Worm (Caenorhabditis elegans) whole organism, young adult: Measurements from ENCODE around the gene ints-11.

Source experiments
- B0019.2 ChIP-seq: fragments of 200-800 bp; sonication (Bioruptor generic); conservative IDR thresholded peaks from 2 replicates; pipeline ENCODE4 v1.3.6; 2022; ENCODE audit warnings: missing genetic modification reagents, missing genetic modification characterization, missing compliant biosample characterization
- C17E4.6 ChIP-seq: fragments of 200-800 bp; sonication (Bioruptor generic); IDR thresholded peaks from 2 replicates; pipeline ENCODE4 v1.3.6; 2022; ENCODE audit warnings: missing genetic modification reagents, missing genetic modification characterization, missing compliant biosample characterization
- D2030.7 ChIP-seq: fragments of 200-800 bp; sonication (Bioruptor generic); IDR thresholded peaks from 2 replicates; pipeline ENCODE4 v1.3.6; 2022; ENCODE audit warnings: missing genetic modification reagents, missing genetic modification characterization, missing compliant biosample characterization
- F22D6.2 ChIP-seq: sonication (generic microtip); optimal IDR thresholded peaks from 2 replicates; lab custom pipeline; 2016; ENCODE audit warnings: mild to moderate bottlenecking, missing genetic modification characterization, missing compliant biosample characterization
- F23B12.7 ChIP-seq: sonication (generic microtip); optimal IDR thresholded peaks from 2 replicates; lab custom pipeline; 2017; ENCODE audit warnings: missing genetic modification characterization, mild to moderate bottlenecking, missing compliant biosample characterization, antibody characterized with exemption, moderate library complexity; ENCODE audit not compliant: insufficient read depth
- F33H1.4 ChIP-seq: fragments of 200-800 bp; sonication (Bioruptor generic); IDR thresholded peaks from 2 replicates; pipeline ENCODE4 v1.3.6; 2022; ENCODE audit warnings: missing genetic modification reagents, missing genetic modification characterization, missing compliant biosample characterization
- F57A8.1 ChIP-seq: fragments of 200-800 bp; sonication (Bioruptor generic); optimal IDR thresholded peaks from 2 replicates; lab custom pipeline; 2018; ENCODE audit warnings: mild to moderate bottlenecking, missing genetic modification characterization, moderate library complexity, missing compliant biosample characterization
- K11D2.4 ChIP-seq: fragments of 200-800 bp; sonication (Bioruptor generic); IDR thresholded peaks from 2 replicates; pipeline ENCODE4 v1.3.6; 2022; ENCODE audit warnings: missing genetic modification reagents, missing genetic modification characterization, missing compliant biosample characterization
- Y53F4B.3 ChIP-seq: fragments of 200-800 bp; sonication (Bioruptor generic); IDR thresholded peaks from 2 replicates; pipeline ENCODE4 v1.3.6; 2022; ENCODE audit warnings: missing genetic modification reagents, missing genetic modification characterization, missing compliant biosample characterization
- Y56A3A.18 ChIP-seq: fragments of 200-800 bp; sonication (Bioruptor generic); IDR thresholded peaks from 2 replicates; pipeline ENCODE4 v1.3.6; 2022; ENCODE audit warnings: missing genetic modification reagents, missing genetic modification characterization, missing compliant biosample characterization
- Y79H2A.3 ChIP-seq: fragments of 200-800 bp; sonication (Bioruptor generic); conservative IDR thresholded peaks from 2 replicates; pipeline ENCODE4 v1.3.6; 2022; ENCODE audit warnings: missing genetic modification reagents, missing genetic modification characterization, missing compliant biosample characterization
- ZK185.1 ChIP-seq: sonication (generic microtip); optimal IDR thresholded peaks from 2 replicates; lab custom pipeline; 2016; ENCODE audit warnings: mild to moderate bottlenecking, missing genetic modification characterization, missing compliant biosample characterization; ENCODE audit not compliant: poor library complexity, severe bottlenecking
- akir-1 ChIP-seq: fragments of 200-800 bp; sonication (Bioruptor generic); optimal IDR thresholded peaks from 2 replicates; lab custom pipeline; 2018; ENCODE audit warnings: mild to moderate bottlenecking, missing genetic modification characterization, moderate library complexity, missing compliant biosample characterization
- aptf-2 ChIP-seq: fragments of 200-800 bp; sonication (Bioruptor generic); conservative IDR thresholded peaks from 2 replicates; pipeline ENCODE4 v1.3.6; 2022; ENCODE audit warnings: missing genetic modification reagents, missing genetic modification characterization, missing compliant biosample characterization
- athp-1 ChIP-seq: sonication (generic microtip); optimal IDR thresholded peaks from 2 replicates; lab custom pipeline; 2017; ENCODE audit warnings: mild to moderate bottlenecking, missing genetic modification characterization, missing compliant biosample characterization
- attf-3 ChIP-seq: fragments of 200-800 bp; sonication (Bioruptor generic); conservative IDR thresholded peaks from 2 replicates; pipeline ENCODE4 v1.3.6; 2022; ENCODE audit warnings: missing genetic modification reagents, missing genetic modification characterization, missing compliant biosample characterization
- attf-5 ChIP-seq: fragments of 200-800 bp; sonication (Bioruptor generic); optimal IDR thresholded peaks from 2 replicates; lab custom pipeline; 2018; ENCODE audit warnings: mild to moderate bottlenecking, missing genetic modification characterization, missing compliant biosample characterization
- attf-6 ChIP-seq: fragments of 200-800 bp; sonication (Bioruptor generic); IDR thresholded peaks from 2 replicates; pipeline ENCODE4 v1.3.6; 2022; ENCODE audit warnings: missing genetic modification reagents, missing genetic modification characterization, missing compliant biosample characterization
- ccch-3 ChIP-seq: fragments of 200-800 bp; sonication (Bioruptor generic); optimal IDR thresholded peaks from 2 replicates; lab custom pipeline; 2018; ENCODE audit warnings: mild to moderate bottlenecking, missing genetic modification characterization, missing compliant biosample characterization
- cebp-1 ChIP-seq, 2 experiments: fragments of 200-800 bp in 1 of 2; sonication (Bioruptor generic) in 1 of 2; sonication (generic microtip) in 1 of 2; IDR thresholded peaks in 1 of 2; optimal IDR thresholded peaks in 1 of 2; 2 replicates each; pipeline versions ENCODE4 v1.3.6 to Lab custom; 2017 to 2022; ENCODE audit warnings: missing compliant biosample characterization in 2 of 2, missing genetic modification characterization in 2 of 2, mild to moderate bottlenecking in 1 of 2, missing genetic modification reagents in 1 of 2, moderate library complexity in 1 of 2
- cebp-2 ChIP-seq: fragments of 200-800 bp; sonication (Bioruptor generic); IDR thresholded peaks from 2 replicates; pipeline ENCODE4 v1.3.6; 2022; ENCODE audit warnings: missing genetic modification characterization, missing compliant biosample characterization
- chd-7 ChIP-seq: sonication (generic microtip); optimal IDR thresholded peaks from 2 replicates; lab custom pipeline; 2016; ENCODE audit warnings: mild to moderate bottlenecking, missing genetic modification characterization, moderate library complexity, missing compliant biosample characterization
- dpl-1 ChIP-seq: fragments of 150-350 bp; optimal IDR thresholded peaks from 2 replicates; lab custom pipeline; 2014; ENCODE audit warnings: missing biosample characterization, missing genetic modification reagents, missing genetic modification characterization
- egl-44 ChIP-seq: fragments of 200-800 bp; sonication (Bioruptor generic); IDR thresholded peaks from 2 replicates; pipeline ENCODE4 v1.3.6; 2022; ENCODE audit warnings: missing genetic modification reagents, missing genetic modification characterization, missing compliant biosample characterization
- egrh-3 ChIP-seq: fragments of 200-800 bp; sonication (Bioruptor generic); IDR thresholded peaks from 2 replicates; pipeline ENCODE4 v1.3.6; 2022; ENCODE audit warnings: missing genetic modification reagents, missing genetic modification characterization, missing compliant biosample characterization
- gei-17 ChIP-seq: fragments of 200-800 bp; sonication (Bioruptor generic); optimal IDR thresholded peaks from 2 replicates; lab custom pipeline; 2018; ENCODE audit warnings: mild to moderate bottlenecking, missing genetic modification characterization, missing compliant biosample characterization
- hlh-12 ChIP-seq: sonication (generic microtip); optimal IDR thresholded peaks from 2 replicates; lab custom pipeline; 2016; ENCODE audit warnings: missing genetic modification characterization, missing compliant biosample characterization
- hsf-1 ChIP-seq: fragments of 200-800 bp; sonication (Bioruptor generic); IDR thresholded peaks from 2 replicates; pipeline ENCODE4 v1.3.6; 2022; ENCODE audit warnings: missing genetic modification reagents, missing genetic modification characterization, missing compliant biosample characterization
- lin-26 ChIP-seq: fragments of 200-800 bp; sonication (Bioruptor generic); IDR thresholded peaks from 2 replicates; pipeline ENCODE4 v1.3.6; 2022; ENCODE audit warnings: missing genetic modification reagents, missing genetic modification characterization, missing compliant biosample characterization
- lsy-27 ChIP-seq: sonication (generic microtip); optimal IDR thresholded peaks from 2 replicates; lab custom pipeline; 2017; ENCODE audit warnings: missing genetic modification characterization, mild to moderate bottlenecking, missing compliant biosample characterization, antibody characterized with exemption, missing genotype, borderline replicate concordance; ENCODE audit not compliant: insufficient read depth
- madf-10 ChIP-seq: sonication (generic microtip); optimal IDR thresholded peaks from 2 replicates; lab custom pipeline; 2016; ENCODE audit warnings: mild to moderate bottlenecking, missing genetic modification characterization, missing compliant biosample characterization
- nhr-179 ChIP-seq: sonication (generic microtip); optimal IDR thresholded peaks from 2 replicates; lab custom pipeline; 2016; ENCODE audit warnings: mild to moderate bottlenecking, missing genetic modification characterization, missing compliant biosample characterization
- nhr-80 ChIP-seq: sonication (generic microtip); optimal IDR thresholded peaks from 2 replicates; lab custom pipeline; 2016; ENCODE audit warnings: missing genetic modification characterization, missing compliant biosample characterization
- sdz-38 ChIP-seq: sonication (generic microtip); optimal IDR thresholded peaks from 2 replicates; lab custom pipeline; 2016; ENCODE audit warnings: missing genotype, missing genetic modification characterization, missing compliant biosample characterization
- snpc-1.3 ChIP-seq: sonication (generic microtip); optimal IDR thresholded peaks from 2 replicates; lab custom pipeline; 2017; ENCODE audit warnings: missing genetic modification characterization, mild to moderate bottlenecking, missing compliant biosample characterization, antibody characterized with exemption, moderate library complexity, missing genotype, missing genetic modification reagents; ENCODE audit not compliant: insufficient read depth
- sptf-2 ChIP-seq: fragments of 200-800 bp; sonication (Bioruptor generic); optimal IDR thresholded peaks from 2 replicates; lab custom pipeline; 2018; ENCODE audit warnings: mild to moderate bottlenecking, missing genetic modification characterization, missing compliant biosample characterization
- tbx-9 ChIP-seq: sonication (generic microtip); optimal IDR thresholded peaks from 2 replicates; lab custom pipeline; 2016; ENCODE audit warnings: borderline replicate concordance, missing genetic modification characterization, inconsistent platforms, missing compliant biosample characterization
- tlf-1 ChIP-seq: fragments of 200-800 bp; sonication (Bioruptor generic); optimal IDR thresholded peaks from 2 replicates; lab custom pipeline; 2018; ENCODE audit warnings: mild to moderate bottlenecking, missing genetic modification characterization, missing compliant biosample characterization
- ztf-18 ChIP-seq: sonication (generic microtip); optimal IDR thresholded peaks from 2 replicates; lab custom pipeline; 2016; ENCODE audit warnings: missing genotype, mild to moderate bottlenecking, missing genetic modification characterization, missing compliant biosample characterization
- ztf-22 ChIP-seq: fragments of 200-800 bp; sonication (Bioruptor generic); optimal IDR thresholded peaks from 2 replicates; lab custom pipeline; 2018; ENCODE audit warnings: mild to moderate bottlenecking, missing genetic modification characterization, moderate library complexity, missing compliant biosample characterization
- ztf-28 ChIP-seq: fragments of 200-800 bp; sonication (Bioruptor generic); IDR thresholded peaks from 2 replicates; pipeline ENCODE4 v1.3.6; 2022; ENCODE audit warnings: missing genetic modification reagents, missing genetic modification characterization, missing compliant biosample characterization
- ztf-3 ChIP-seq: fragments of 200-800 bp; sonication (Bioruptor generic); optimal IDR thresholded peaks from 2 replicates; lab custom pipeline; 2018; ENCODE audit warnings: mild to moderate bottlenecking, missing genetic modification characterization, missing compliant biosample characterization

ints-11 gene

ce11 chrII:8156845-8157373 is 13.6 kb upstream of the ints-11 start, which contains the start of the genes tub-1 and tmem-138 (continued):
- TF ChIP-seq egl-44 = no peak
- no peak for TF ChIP-seq ccch-3
- no peak for TF ChIP-seq attf-3 (GFP tag; lab: Robert Waterston, UW)
- no peak for TF ChIP-seq hlh-12 (tag; lab: Kevin White, UChicago)
- TF ChIP-seq cebp-1 (GFP tag; IDR thresholded peaks at IDR 0.05; lab: Robert Waterston, UW) = no peak
- TF ChIP-seq cebp-1 (tag; optimal IDR thresholded peaks at IDR 0.05; lab: Kevin White, UChicago) = no peak
- TF ChIP-seq akir-1 (GFP tag; lab: Kevin White, UChicago) = no peak

DNA sequence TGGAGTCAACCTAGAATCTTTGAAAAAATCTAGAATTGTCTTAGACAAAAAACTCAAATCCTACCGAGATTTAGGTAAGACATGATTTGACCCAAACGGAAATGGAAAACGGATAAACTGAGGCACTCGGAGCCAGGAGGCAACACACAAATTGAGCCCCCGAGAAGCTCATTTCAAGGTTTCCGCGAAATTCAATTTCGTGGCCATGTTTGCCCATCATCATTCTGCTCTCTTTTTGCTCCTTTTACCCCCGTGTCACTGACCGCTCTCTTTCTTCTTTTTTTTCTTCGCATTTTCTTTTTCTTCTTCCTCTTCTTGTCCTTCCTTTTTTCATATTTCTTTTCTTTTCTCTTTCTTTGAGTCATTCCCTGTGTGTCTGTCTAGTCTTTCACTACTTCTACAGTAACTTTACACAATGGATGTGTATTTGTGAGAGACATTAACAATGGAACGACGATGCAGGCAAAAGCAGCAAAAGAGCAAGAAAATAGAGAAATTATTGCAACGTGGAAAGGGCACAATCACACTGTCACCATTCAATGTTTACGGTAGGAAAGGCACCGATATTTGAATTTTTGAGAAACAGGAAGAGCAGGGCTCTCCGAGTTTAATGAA is 9.5 kb upstream of the ints-11 start:
- TF ChIP-seq hsf-1 (GFP tag; lab: Robert Waterston, UW) (no peak), tbx-9 (tag; lab: Kevin White, UChicago) (no peak), ztf-28 (GFP tag; lab: Robert Waterston, UW) (no peak), Y56A3A.18 (GFP tag; lab: Robert Waterston, UW) (no peak), attf-5 (GFP tag; lab: Kevin White, UChicago) (no peak), C17E4.6 (no peak), ztf-22 (GFP tag; lab: Kevin White, UChicago) (no peak), ztf-18 (tag; lab: Kevin White, UChicago) (no peak), athp-1 (tag; lab: Kevin White, UChicago) (no peak), Y53F4B.3 (GFP tag; lab: Robert Waterston, UW) (no peak), lsy-27 (tag; lab: Kevin White, UChicago) (no peak), egrh-3 (GFP tag; lab: Robert Waterston, UW) (no peak), Y79H2A.3 (GFP tag; lab: Robert Waterston, UW) (no peak), dpl-1 (no peak), snpc-1.3 (tag; lab: Kevin White, UChicago) (no peak)
- TF ChIP-seq, all 124 proteins: peak for 0

DNA sequence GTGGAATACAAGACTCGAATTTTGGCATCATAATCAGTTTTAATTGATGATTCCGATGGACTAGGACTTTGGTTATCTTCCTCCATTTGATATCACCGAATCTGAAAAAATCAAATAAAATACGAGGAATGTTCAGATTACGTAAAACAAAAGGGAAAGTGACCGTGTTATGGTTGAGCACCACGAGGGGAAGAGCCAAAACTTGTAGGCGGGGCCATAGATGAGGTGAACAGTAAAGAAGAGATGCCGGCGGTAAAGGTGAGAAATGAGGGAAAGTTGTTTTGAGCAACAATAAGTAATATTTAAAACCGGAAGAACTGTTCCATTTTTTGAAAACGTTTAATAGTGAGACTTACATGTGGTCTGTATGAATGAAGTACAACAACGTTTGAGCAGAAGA is 6.7 kb upstream of the ints-11 start, which contains the start of gene F10B5.3:
Gene F10B5.3 (minus strand): TSS at position 101 of the 400 bp plus-strand sequence.
- TF ChIP-seq ztf-3 (GFP tag; lab: Kevin White, UChicago) (no peak), Y53F4B.3 (GFP tag; lab: Robert Waterston, UW) (no peak), nhr-80 (tag; lab: Kevin White, UChicago) (no peak), attf-6 (GFP tag; lab: Robert Waterston, UW) (no peak), F22D6.2 (tag; lab: Kevin White, UChicago) (no peak), F57A8.1 (GFP tag; lab: Kevin White, UChicago) (no peak), sdz-38 (tag; lab: Kevin White, UChicago) (no peak), D2030.7 (GFP tag; lab: Robert Waterston, UW) (no peak), B0019.2 (GFP tag; lab: Robert Waterston, UW) (no peak), gei-17 (GFP tag; lab: Kevin White, UChicago) (no peak), F33H1.4 (GFP tag; lab: Robert Waterston, UW) (no peak)

ce11 chrII:8144543-8144942 is 1.3 kb upstream of the ints-11 start, which contains the start of gene F10B5.2:
TSS of gene F10B5.2 (plus strand) at chrII:8144762.
- TF ChIP-seq ZK185.1 (tag; lab: Kevin White, UChicago) = no peak
- TF ChIP-seq madf-10 (tag; lab: Kevin White, UChicago) = no peak
- no peak for TF ChIP-seq F22D6.2 (tag; lab: Kevin White, UChicago)
- no peak for TF ChIP-seq F23B12.7
- TF ChIP-seq tlf-1 (GFP tag; lab: Kevin White, UChicago) = peak; percentile 38
- TF ChIP-seq K11D2.4 (GFP tag; lab: Robert Waterston, UW) = no peak
- no peak for TF ChIP-seq sptf-2 (GFP tag; lab: Kevin White, UChicago)
- TF ChIP-seq aptf-2 = no peak
- TF ChIP-seq lin-26 (GFP tag; lab: Robert Waterston, UW) = no peak; the same call in 1 of the 2 replicates
- no peak for TF ChIP-seq ztf-18 (tag; lab: Kevin White, UChicago)
- no peak for TF ChIP-seq chd-7 (tag; lab: Kevin White, UChicago)
- no peak for TF ChIP-seq cebp-2 (GFP tag; lab: Robert Waterston, UW)
- TF ChIP-seq nhr-179 (tag; lab: Kevin White, UChicago) = no peak
